Fruit fly (Drosophila melanogaster) whole organism, pupa: ENCODE measurements around the gene Corp.

Experiments used
- CG15710 ChIP-seq: fragments of 200-800 bp; sonication (Bioruptor generic); optimal IDR thresholded peaks from 2 replicates; lab custom pipeline; 2018; ENCODE audit warnings: missing biosample characterization, mild to moderate bottlenecking, missing genetic modification characterization, moderate library complexity
- CG34367 ChIP-seq: fragments of 200-800 bp; sonication (Bioruptor generic); optimal IDR thresholded peaks from 2 replicates; lab custom pipeline; 2018; ENCODE audit warnings: missing biosample characterization, mild to moderate bottlenecking, missing genetic modification characterization
- CG4496 ChIP-seq: fragments of 200-800 bp; sonication (Bioruptor generic); IDR thresholded peaks from 3 replicates; pipeline ENCODE4 v1.3.6; 2022; ENCODE audit warnings: missing biosample characterization, missing genetic modification characterization
- CG8159 ChIP-seq: fragments of 200-800 bp; sonication (Bioruptor generic); optimal IDR thresholded peaks from 3 replicates; lab custom pipeline; 2018; ENCODE audit warnings: missing biosample characterization, mild to moderate bottlenecking, missing genetic modification characterization, moderate library complexity
- CG9948 ChIP-seq: fragments of 200-800 bp; sonication (Bioruptor generic); optimal IDR thresholded peaks from 2 replicates; lab custom pipeline; 2018; ENCODE audit warnings: missing biosample characterization, mild to moderate bottlenecking, missing genetic modification characterization, moderate library complexity
- Pif1A ChIP-seq: fragments of 200-800 bp; sonication (Bioruptor generic); optimal IDR thresholded peaks from 3 replicates; lab custom pipeline; 2016; ENCODE audit warnings: missing biosample characterization, missing genetic modification characterization
- Snoo ChIP-seq: fragments of 200-800 bp; sonication (Bioruptor generic); optimal IDR thresholded peaks from 3 replicates; lab custom pipeline; 2017; ENCODE audit warnings: missing biosample characterization, mild to moderate bottlenecking, missing genetic modification characterization, inconsistent platforms
- rn ChIP-seq: fragments of 200-800 bp; sonication (Bioruptor generic); IDR thresholded peaks from 2 replicates; pipeline ENCODE4 v1.3.6; 2022; ENCODE audit warnings: missing biosample characterization, missing genetic modification characterization

DNA sequence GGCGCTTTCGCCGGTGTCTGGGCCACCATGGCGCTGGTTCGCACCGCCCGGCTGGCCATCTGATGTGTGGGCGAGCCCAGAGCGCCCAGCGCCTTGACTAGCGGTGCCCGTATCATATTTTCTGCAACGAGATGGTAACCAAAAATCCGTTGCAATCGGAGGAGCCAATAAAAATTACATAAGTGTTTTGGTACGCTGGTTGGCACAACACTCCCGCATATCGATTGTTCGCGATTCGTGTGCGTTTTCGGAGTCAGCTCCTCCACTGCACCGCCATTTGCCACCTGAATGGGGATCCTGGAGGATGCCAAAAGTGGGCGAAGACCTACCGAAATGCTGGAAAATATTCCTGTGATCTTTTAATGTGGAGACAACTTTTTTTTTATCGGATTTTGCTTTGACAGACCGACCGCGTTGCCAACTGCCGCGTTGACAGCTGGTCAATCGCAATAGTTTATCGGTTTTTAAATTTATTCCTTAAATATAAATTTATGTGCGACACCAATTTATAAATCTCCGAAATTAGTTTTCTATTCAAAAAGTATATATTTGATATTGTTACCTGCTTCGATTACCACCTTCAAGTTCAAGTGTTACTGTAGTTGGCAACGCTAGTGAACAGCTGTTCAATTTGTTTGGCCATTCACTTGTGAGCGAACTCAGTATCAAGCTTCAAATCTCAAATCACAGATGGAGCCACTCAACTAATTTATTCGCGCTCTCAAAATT lies 19.8 kb downstream of the Corp start, which contains the start of gene ND-75:
- no peak for TF ChIP-seq Snoo (tag; lab: Kevin White, UChicago)
- TF ChIP-seq CG34367 (tag; lab: Kevin White, UChicago): no peak
- TF ChIP-seq Pif1A (GFP tag; lab: Kevin White, UChicago): no peak
- no peak for TF ChIP-seq CG15710 (tag; lab: Kevin White, UChicago)
- no peak for TF ChIP-seq CG8159 (tag; lab: Kevin White, UChicago)
- no peak for TF ChIP-seq rn (GFP tag; lab: Robert Waterston, UW)
- no peak for TF ChIP-seq CG4496 (GFP tag; lab: Robert Waterston, UW)
- no peak for TF ChIP-seq CG9948 (tag; lab: Kevin White, UChicago)
